Worm (Caenorhabditis elegans) whole organism, early embryonic: ENCODE data around the gene srv-4.

Source experiments
- B0310.2 ChIP-seq: sonication (generic microtip); optimal IDR thresholded peaks from 2 replicates; lab custom pipeline; 2016; ENCODE audit warnings: mild to moderate bottlenecking, missing genetic modification characterization, missing compliant biosample characterization
- F13C5.2 ChIP-seq: sonication (generic microtip); optimal IDR thresholded peaks from 2 replicates; lab custom pipeline; 2017; ENCODE audit warnings: mild to moderate bottlenecking, missing genetic modification characterization, inconsistent platforms, missing compliant biosample characterization
- aly-1 ChIP-seq: sonication (generic microtip); optimal IDR thresholded peaks from 2 replicates; lab custom pipeline; 2016; ENCODE audit warnings: missing genetic modification characterization, missing compliant biosample characterization
- ama-1 ChIP-seq: fragments of 150-350 bp; optimal IDR thresholded peaks from 2 replicates; lab custom pipeline; 2014
- ceh-13 ChIP-seq: fragments of 200-800 bp; sonication (Bioruptor generic); optimal IDR thresholded peaks from 2 replicates; lab custom pipeline; 2018; ENCODE audit warnings: mild to moderate bottlenecking, missing genetic modification characterization, missing compliant biosample characterization
- ceh-36 ChIP-seq: sonication (generic microtip); optimal IDR thresholded peaks from 2 replicates; lab custom pipeline; 2016; ENCODE audit warnings: missing genetic modification characterization, inconsistent platforms, missing compliant biosample characterization
- ets-7 ChIP-seq: sonication (generic microtip); optimal IDR thresholded peaks from 2 replicates; lab custom pipeline; 2016; ENCODE audit warnings: missing genotype, missing genetic modification characterization, missing compliant biosample characterization
- flt-1 ChIP-seq: fragments of 200-800 bp; sonication (Bioruptor generic); IDR thresholded peaks from 2 replicates; pipeline ENCODE4 v1.3.6; 2022; ENCODE audit warnings: missing genetic modification characterization, missing compliant biosample characterization
- hmbx-1 ChIP-seq: sonication (generic microtip); optimal IDR thresholded peaks from 2 replicates; lab custom pipeline; 2016; ENCODE audit warnings: mild to moderate bottlenecking, missing genetic modification characterization, missing compliant biosample characterization
- hmg-4 ChIP-seq: fragments of 200-800 bp; sonication (Bioruptor generic); optimal IDR thresholded peaks from 2 replicates; lab custom pipeline; 2018; ENCODE audit warnings: mild to moderate bottlenecking, missing genetic modification characterization, missing compliant biosample characterization
- hnd-1 ChIP-seq: sonication (generic microtip); optimal IDR thresholded peaks from 2 replicates; lab custom pipeline; 2016; ENCODE audit warnings: missing genetic modification characterization, missing compliant biosample characterization
- pes-1 ChIP-seq: fragments of 200-800 bp; sonication (Bioruptor generic); IDR thresholded peaks from 2 replicates; pipeline ENCODE4 v1.3.6; 2022; ENCODE audit warnings: missing genetic modification reagents, missing genetic modification characterization, missing compliant biosample characterization
- scrt-1 ChIP-seq: fragments of 200-800 bp; sonication (Bioruptor generic); IDR thresholded peaks from 2 replicates; pipeline ENCODE4 v1.3.6; 2022; ENCODE audit warnings: missing genetic modification characterization, missing compliant biosample characterization
- sea-1 ChIP-seq: fragments of 200-800 bp; sonication (Bioruptor generic); conservative IDR thresholded peaks from 2 replicates; pipeline ENCODE4 v1.3.6; 2022; ENCODE audit warnings: missing genetic modification characterization, missing compliant biosample characterization
- tbx-11 ChIP-seq: fragments of 200-800 bp; sonication (Bioruptor generic); IDR thresholded peaks from 2 replicates; pipeline ENCODE4 v1.3.6; 2022; ENCODE audit warnings: missing genetic modification characterization, missing compliant biosample characterization
- tbx-37 ChIP-seq: fragments of 200-800 bp; sonication (Bioruptor generic); conservative IDR thresholded peaks from 2 replicates; pipeline ENCODE4 v1.3.6; 2022; ENCODE audit warnings: missing genetic modification reagents, missing genetic modification characterization, missing compliant biosample characterization
- tra-4 ChIP-seq: sonication (generic microtip); optimal IDR thresholded peaks from 2 replicates; lab custom pipeline; 2017; ENCODE audit warnings: missing genetic modification characterization, missing compliant biosample characterization

srv-4 gene

DNA sequence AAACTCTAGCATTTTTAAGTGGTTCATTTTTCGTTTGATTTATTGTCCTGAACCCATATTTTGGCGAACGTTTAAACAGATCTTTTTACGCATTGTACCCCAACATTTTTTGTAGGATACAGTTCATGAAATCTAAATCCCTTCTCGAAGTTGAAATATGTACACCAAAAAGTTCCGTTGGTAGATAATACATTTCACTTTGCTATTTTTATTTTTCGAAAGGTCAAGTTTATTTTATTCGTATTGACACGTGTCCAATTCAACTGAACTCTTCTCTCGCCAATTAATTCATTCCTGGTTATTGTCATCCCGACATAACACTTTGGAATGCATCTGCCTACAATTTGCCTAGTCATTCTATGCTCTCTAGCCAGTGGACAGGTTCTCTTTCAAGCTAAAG is 17.3 kb downstream of the srv-4 start, which contains the start of gene F36A4.2:
Gene F36A4.2, plus strand, starts transcription at position 301 of the 400 bp plus-strand sequence.
- TF ChIP-seq ets-7 (no peak), hnd-1 (tag; lab: Kevin White, UChicago) (no peak), flt-1 (GFP tag; lab: Robert Waterston, UW) (no peak), F13C5.2 (tag; lab: Kevin White, UChicago) (no peak), tra-4 (tag; lab: Kevin White, UChicago) (no peak), hmbx-1 (tag; lab: Kevin White, UChicago) (no peak), aly-1 (tag; lab: Kevin White, UChicago) (no peak), ceh-13 (GFP tag; lab: Kevin White, UChicago) (no peak), tbx-37 (no peak), pes-1 (no peak), ama-1 (no peak), hmg-4 (GFP tag; lab: Kevin White, UChicago) (no peak), tbx-11 (GFP tag; lab: Robert Waterston, UW) (no peak), sea-1 (GFP tag; lab: Robert Waterston, UW) (no peak), B0310.2 (no peak), scrt-1 (GFP tag; lab: Robert Waterston, UW) (no peak), ceh-36 (no peak)

DNA sequence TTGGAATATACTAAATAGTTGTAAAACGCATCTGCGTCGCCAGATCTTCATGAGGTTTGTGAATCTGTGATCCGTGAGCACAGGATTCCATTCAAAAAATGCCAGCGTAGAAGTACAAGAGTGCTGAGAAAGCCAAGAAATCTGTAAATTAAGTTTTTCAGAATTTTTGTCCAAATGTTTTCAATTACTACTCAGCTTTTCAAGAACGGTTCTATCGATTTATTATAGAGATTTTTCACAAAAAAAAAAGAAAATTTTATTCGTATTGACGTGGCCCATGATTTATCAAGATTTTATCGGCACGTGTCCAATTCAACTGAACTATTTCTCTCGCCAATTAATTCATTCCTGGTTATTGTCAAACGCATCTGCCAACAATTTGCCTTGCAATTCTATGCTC is 18.9 kb downstream of the srv-4 start, which contains the start of gene F36A4.3:
Gene F36A4.3, plus strand, starts transcription at position 301 of the 400 bp plus-strand sequence.
- no peak for TF ChIP-seq tbx-37
- no peak for TF ChIP-seq scrt-1 (GFP tag; lab: Robert Waterston, UW)
- no peak for TF ChIP-seq tbx-11 (GFP tag; lab: Robert Waterston, UW)

DNA sequence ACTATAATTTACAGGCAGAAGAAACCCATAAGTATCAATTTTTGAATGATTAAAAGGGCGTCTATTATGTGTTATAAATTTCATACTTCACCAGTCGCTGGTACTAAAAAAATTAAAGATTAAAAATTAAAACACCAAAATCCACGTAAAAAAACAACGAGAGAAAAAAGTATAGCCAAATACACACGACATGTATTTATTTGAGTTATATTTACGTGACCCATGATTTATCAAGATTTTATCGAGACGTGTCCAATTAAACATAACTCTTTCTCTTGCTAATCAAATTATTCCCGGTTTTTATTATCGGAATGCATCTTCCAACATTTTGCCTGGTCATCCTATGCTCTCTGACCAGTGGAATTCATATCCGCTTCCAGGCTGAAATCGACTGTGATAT is 20.9 kb downstream of the srv-4 start, which contains the start of gene F36A4.4:
Gene F36A4.4, plus strand, starts transcription at position 301 of the 400 bp plus-strand sequence.
- TF ChIP-seq scrt-1 (GFP tag; lab: Robert Waterston, UW) (no peak), sea-1 (GFP tag; lab: Robert Waterston, UW) (no peak), flt-1 (GFP tag; lab: Robert Waterston, UW) (no peak), ama-1 (no peak), ceh-13 (GFP tag; lab: Kevin White, UChicago) (no peak), ets-7 (no peak), F13C5.2 (tag; lab: Kevin White, UChicago) (no peak), ceh-36 (no peak), pes-1 (no peak), tra-4 (tag; lab: Kevin White, UChicago) (no peak), hnd-1 (tag; lab: Kevin White, UChicago) (no peak), B0310.2 (no peak), hmg-4 (GFP tag; lab: Kevin White, UChicago) (no peak), tbx-11 (GFP tag; lab: Robert Waterston, UW) (no peak), aly-1 (tag; lab: Kevin White, UChicago) (no peak), hmbx-1 (tag; lab: Kevin White, UChicago) (no peak), tbx-37 (no peak)

DNA sequence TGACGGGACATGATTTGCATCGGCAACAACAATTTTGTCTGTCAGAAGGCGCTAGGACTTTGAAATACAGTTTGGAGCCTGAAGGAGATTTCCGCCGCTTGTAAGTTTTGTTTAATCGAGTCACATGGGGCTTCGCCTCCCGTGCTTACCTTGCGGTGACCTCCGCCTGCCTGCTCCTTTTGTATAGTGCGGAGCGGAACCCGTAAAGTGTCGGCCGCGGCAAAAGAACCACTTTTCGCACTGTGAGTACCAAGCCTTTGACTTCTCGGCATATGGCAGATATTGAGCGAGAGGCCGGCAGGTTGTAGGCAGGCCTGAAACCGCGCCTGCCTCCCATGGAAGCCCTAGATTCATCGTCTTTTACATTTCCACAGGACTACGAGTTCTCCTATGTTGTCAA is 22.3 kb downstream of the srv-4 start:
- TF ChIP-seq ceh-13 (GFP tag; lab: Kevin White, UChicago): no peak
- TF ChIP-seq B0310.2: no peak

DNA sequence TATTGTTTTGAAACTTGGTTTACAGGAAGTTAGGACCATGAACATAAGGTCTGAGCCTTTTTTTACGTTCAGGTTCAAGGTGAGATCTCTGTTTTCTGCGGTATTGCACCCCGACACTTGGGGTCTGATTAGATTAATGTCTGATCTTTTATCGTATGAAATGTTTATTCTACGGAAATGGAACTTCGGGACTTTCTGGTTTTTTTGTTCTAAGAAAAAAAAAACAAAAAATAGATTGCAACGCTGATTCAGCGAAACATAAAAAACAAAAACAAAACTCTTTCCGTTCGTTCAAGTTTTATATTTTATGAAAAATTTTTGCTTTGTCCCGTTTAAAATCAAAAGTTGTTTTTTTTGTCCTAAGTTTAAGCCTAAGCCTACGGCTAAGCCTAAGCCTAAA is 23.0 kb downstream of the srv-4 start, which contains the start of gene F36A4.5:
Gene F36A4.5, plus strand, starts transcription at position 301 of the 400 bp plus-strand sequence.
- TF ChIP-seq hmg-4 (GFP tag; lab: Kevin White, UChicago): no peak
- no peak for TF ChIP-seq tra-4 (tag; lab: Kevin White, UChicago)
- TF ChIP-seq F13C5.2 (tag; lab: Kevin White, UChicago): no peak
- no peak for TF ChIP-seq tbx-37

- TF ChIP-seq B0310.2: no peak
- no peak for TF ChIP-seq ama-1
- no peak for TF ChIP-seq tra-4 (tag; lab: Kevin White, UChicago)
- no peak for TF ChIP-seq F13C5.2 (tag; lab: Kevin White, UChicago)
- no peak for TF ChIP-seq flt-1 (GFP tag; lab: Robert Waterston, UW)
Observed at ce11 chrIV:4264649-4265048, 23.6 kb downstream of the srv-4 start.

DNA sequence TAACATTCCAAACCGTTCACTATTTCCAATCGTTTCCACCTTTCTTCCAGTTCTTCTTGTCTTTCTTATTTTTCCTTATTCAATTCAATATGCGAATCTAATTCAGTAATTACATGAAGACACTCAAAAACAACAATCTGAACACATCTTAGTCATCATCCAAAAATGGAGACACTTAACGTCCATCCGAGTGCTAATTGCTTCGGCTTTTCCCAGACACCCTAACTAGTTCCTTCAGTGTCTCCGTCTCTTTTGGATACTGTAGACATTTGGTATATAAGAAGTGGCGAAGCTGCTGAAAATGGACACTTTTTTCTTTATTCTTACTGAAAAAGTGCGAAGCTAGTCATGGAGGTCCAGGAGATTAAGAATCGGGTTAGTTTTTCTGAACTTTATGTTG is 25.2 kb downstream of the srv-4 start, which contains the start of gene col-33:
Gene col-33, plus strand, starts transcription at position 301 of the 400 bp plus-strand sequence.
- no peak for TF ChIP-seq hnd-1 (tag; lab: Kevin White, UChicago)
- TF ChIP-seq ama-1: no peak
- TF ChIP-seq hmg-4 (GFP tag; lab: Kevin White, UChicago): no peak
- no peak for TF ChIP-seq ets-7
- no peak for TF ChIP-seq sea-1 (GFP tag; lab: Robert Waterston, UW)
- TF ChIP-seq scrt-1 (GFP tag; lab: Robert Waterston, UW): no peak
- TF ChIP-seq hmbx-1 (tag; lab: Kevin White, UChicago): no peak
- TF ChIP-seq ceh-13 (GFP tag; lab: Kevin White, UChicago): no peak
- no peak for TF ChIP-seq aly-1 (tag; lab: Kevin White, UChicago)
- TF ChIP-seq tra-4 (tag; lab: Kevin White, UChicago): no peak
- TF ChIP-seq pes-1: no peak
- no peak for TF ChIP-seq F13C5.2 (tag; lab: Kevin White, UChicago)
- TF ChIP-seq tbx-37: no peak
- TF ChIP-seq B0310.2: no peak

DNA sequence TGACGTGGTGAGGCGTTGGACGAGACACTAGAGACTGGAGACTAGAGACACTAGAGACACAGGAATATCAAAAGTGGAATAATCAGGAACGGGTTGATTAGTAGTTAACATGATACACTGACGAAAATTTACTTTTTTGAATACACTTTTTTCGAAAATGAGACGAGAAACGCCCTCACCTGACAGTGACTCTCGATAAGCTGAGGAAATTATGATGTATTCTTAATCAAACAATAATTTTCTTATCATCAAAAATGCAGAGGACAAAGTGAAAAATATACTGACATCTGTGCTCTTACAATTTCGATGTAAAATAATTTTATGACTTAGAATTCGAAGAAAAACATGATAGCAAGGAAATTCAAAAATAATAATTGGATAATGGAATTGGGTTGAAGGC is 28.8 kb downstream of the srv-4 start:
- TF ChIP-seq ama-1 (no peak), flt-1 (GFP tag; lab: Robert Waterston, UW) (no peak), sea-1 (GFP tag; lab: Robert Waterston, UW) (no peak), hmg-4 (GFP tag; lab: Kevin White, UChicago) (no peak), hnd-1 (tag; lab: Kevin White, UChicago) (no peak), aly-1 (tag; lab: Kevin White, UChicago) (no peak), tbx-11 (GFP tag; lab: Robert Waterston, UW) (no peak), ets-7 (no peak), ceh-13 (GFP tag; lab: Kevin White, UChicago) (no peak), pes-1 (no peak), hmbx-1 (tag; lab: Kevin White, UChicago) (no peak), tbx-37 (no peak), tra-4 (tag; lab: Kevin White, UChicago) (no peak), scrt-1 (GFP tag; lab: Robert Waterston, UW) (no peak), ceh-36 (no peak), B0310.2 (no peak), F13C5.2 (tag; lab: Kevin White, UChicago) (no peak)
